Worm (Caenorhabditis elegans) whole organism, early embryonic: ENCODE data around the gene egl-20.

Source experiments
- B0310.2 ChIP-seq: sonication (generic microtip); optimal IDR thresholded peaks from 2 replicates; lab custom pipeline; 2016; ENCODE audit warnings: mild to moderate bottlenecking, missing genetic modification characterization, missing compliant biosample characterization
- F13C5.2 ChIP-seq: sonication (generic microtip); optimal IDR thresholded peaks from 2 replicates; lab custom pipeline; 2017; ENCODE audit warnings: mild to moderate bottlenecking, missing genetic modification characterization, inconsistent platforms, missing compliant biosample characterization
- aly-1 ChIP-seq: sonication (generic microtip); optimal IDR thresholded peaks from 2 replicates; lab custom pipeline; 2016; ENCODE audit warnings: missing genetic modification characterization, missing compliant biosample characterization
- ama-1 ChIP-seq: fragments of 150-350 bp; optimal IDR thresholded peaks from 2 replicates; lab custom pipeline; 2014
- ceh-13 ChIP-seq: fragments of 200-800 bp; sonication (Bioruptor generic); optimal IDR thresholded peaks from 2 replicates; lab custom pipeline; 2018; ENCODE audit warnings: mild to moderate bottlenecking, missing genetic modification characterization, missing compliant biosample characterization
- ceh-36 ChIP-seq: sonication (generic microtip); optimal IDR thresholded peaks from 2 replicates; lab custom pipeline; 2016; ENCODE audit warnings: missing genetic modification characterization, inconsistent platforms, missing compliant biosample characterization
- ets-7 ChIP-seq: sonication (generic microtip); optimal IDR thresholded peaks from 2 replicates; lab custom pipeline; 2016; ENCODE audit warnings: missing genotype, missing genetic modification characterization, missing compliant biosample characterization
- flt-1 ChIP-seq: fragments of 200-800 bp; sonication (Bioruptor generic); IDR thresholded peaks from 2 replicates; pipeline ENCODE4 v1.3.6; 2022; ENCODE audit warnings: missing genetic modification characterization, missing compliant biosample characterization
- hmbx-1 ChIP-seq: sonication (generic microtip); optimal IDR thresholded peaks from 2 replicates; lab custom pipeline; 2016; ENCODE audit warnings: mild to moderate bottlenecking, missing genetic modification characterization, missing compliant biosample characterization
- hmg-4 ChIP-seq: fragments of 200-800 bp; sonication (Bioruptor generic); optimal IDR thresholded peaks from 2 replicates; lab custom pipeline; 2018; ENCODE audit warnings: mild to moderate bottlenecking, missing genetic modification characterization, missing compliant biosample characterization
- hnd-1 ChIP-seq: sonication (generic microtip); optimal IDR thresholded peaks from 2 replicates; lab custom pipeline; 2016; ENCODE audit warnings: missing genetic modification characterization, missing compliant biosample characterization
- pes-1 ChIP-seq: fragments of 200-800 bp; sonication (Bioruptor generic); IDR thresholded peaks from 2 replicates; pipeline ENCODE4 v1.3.6; 2022; ENCODE audit warnings: missing genetic modification reagents, missing genetic modification characterization, missing compliant biosample characterization
- scrt-1 ChIP-seq: fragments of 200-800 bp; sonication (Bioruptor generic); IDR thresholded peaks from 2 replicates; pipeline ENCODE4 v1.3.6; 2022; ENCODE audit warnings: missing genetic modification characterization, missing compliant biosample characterization
- sea-1 ChIP-seq: fragments of 200-800 bp; sonication (Bioruptor generic); conservative IDR thresholded peaks from 2 replicates; pipeline ENCODE4 v1.3.6; 2022; ENCODE audit warnings: missing genetic modification characterization, missing compliant biosample characterization
- tbx-11 ChIP-seq: fragments of 200-800 bp; sonication (Bioruptor generic); IDR thresholded peaks from 2 replicates; pipeline ENCODE4 v1.3.6; 2022; ENCODE audit warnings: missing genetic modification characterization, missing compliant biosample characterization
- tbx-37 ChIP-seq: fragments of 200-800 bp; sonication (Bioruptor generic); conservative IDR thresholded peaks from 2 replicates; pipeline ENCODE4 v1.3.6; 2022; ENCODE audit warnings: missing genetic modification reagents, missing genetic modification characterization, missing compliant biosample characterization
- tra-4 ChIP-seq: sonication (generic microtip); optimal IDR thresholded peaks from 2 replicates; lab custom pipeline; 2017; ENCODE audit warnings: missing genetic modification characterization, missing compliant biosample characterization

Gene egl-20

DNA sequence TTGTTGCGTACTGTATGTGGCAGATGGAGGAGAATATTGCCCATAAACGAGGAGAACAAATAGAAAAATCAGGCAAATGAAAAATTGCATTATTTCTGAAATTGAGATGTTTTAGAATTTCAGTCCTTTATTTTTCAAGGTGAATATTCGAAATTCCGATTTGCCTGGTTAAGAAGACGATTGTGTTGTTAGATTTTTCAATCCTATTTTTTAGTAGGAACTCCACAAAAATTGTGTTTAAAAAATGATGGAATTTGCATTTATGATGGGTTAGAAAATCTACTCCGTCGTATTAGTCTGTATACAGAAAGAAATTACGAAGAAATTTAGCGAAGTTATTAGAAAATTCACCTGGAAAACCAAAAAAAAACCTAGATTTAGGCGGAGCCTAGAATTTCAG lies at the start of gene egl-20:
Gene egl-20, minus strand, starts transcription at position 101 of the 400 bp plus-strand sequence.
- TF ChIP-seq hmbx-1 = no peak
- no peak for TF ChIP-seq ama-1 (lab: Kevin White, UChicago)
- no peak for TF ChIP-seq tbx-37 (GFP tag; lab: Robert Waterston, UW)
- no peak for TF ChIP-seq ceh-13 (GFP tag; lab: Kevin White, UChicago)
- TF ChIP-seq flt-1 = no peak
- no peak for TF ChIP-seq F13C5.2 (tag; lab: Kevin White, UChicago)
- TF ChIP-seq tbx-11 = no peak
- TF ChIP-seq ceh-36 (tag; lab: Kevin White, UChicago) = no peak
- TF ChIP-seq hnd-1 = no peak
- no peak for TF ChIP-seq aly-1 (tag; lab: Kevin White, UChicago)

DNA sequence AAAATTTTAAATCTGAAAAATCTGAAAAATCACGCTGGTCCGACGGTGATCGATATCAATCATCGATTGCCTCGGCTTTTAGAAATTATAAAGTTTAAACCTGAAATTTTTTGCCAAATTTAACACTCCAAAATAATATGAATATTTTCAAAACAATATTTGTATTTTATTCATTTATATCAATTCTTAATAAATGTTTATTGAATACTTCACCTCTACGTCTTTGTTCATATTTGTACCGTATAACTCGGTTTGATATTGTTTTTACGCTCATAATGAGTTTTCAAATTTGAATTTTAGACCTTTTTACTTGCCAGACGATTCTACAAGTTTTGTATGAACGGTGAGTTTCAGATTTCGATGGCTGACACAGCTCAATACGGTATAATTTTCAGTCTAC lies 49.4 kb upstream of the egl-20 start, which contains the start of the genes K07F5.15 and K07F5.22:
Gene K07F5.15, plus strand, starts transcription at position 301 of the 400 bp plus-strand sequence.
Gene K07F5.22, plus strand, starts transcription at position 301 of the 400 bp plus-strand sequence.
- TF ChIP-seq tra-4 (tag; lab: Kevin White, UChicago) = no peak
- no peak for TF ChIP-seq B0310.2
- no peak for TF ChIP-seq scrt-1 (GFP tag; lab: Robert Waterston, UW)
- TF ChIP-seq F13C5.2 (tag; lab: Kevin White, UChicago) = no peak
- TF ChIP-seq hnd-1 = no peak
- TF ChIP-seq tbx-11 = no peak
- no peak for TF ChIP-seq ama-1 (lab: Kevin White, UChicago)
- TF ChIP-seq ceh-36 (tag; lab: Kevin White, UChicago) = no peak
- TF ChIP-seq sea-1 (GFP tag; lab: Robert Waterston, UW) = no peak
- TF ChIP-seq aly-1 (tag; lab: Kevin White, UChicago) = no peak
- no peak for TF ChIP-seq ets-7
- TF ChIP-seq flt-1 = no peak
- no peak for TF ChIP-seq hmbx-1
- no peak for TF ChIP-seq pes-1 (GFP tag; lab: Robert Waterston, UW)
- no peak for TF ChIP-seq ceh-13 (GFP tag; lab: Kevin White, UChicago)
- TF ChIP-seq tbx-37 (GFP tag; lab: Robert Waterston, UW) = no peak
- TF ChIP-seq hmg-4 (GFP tag; lab: Kevin White, UChicago) = no peak

- TF ChIP-seq hmbx-1 = no peak
- no peak for TF ChIP-seq flt-1
- TF ChIP-seq sea-1 (GFP tag; lab: Robert Waterston, UW) = no peak
- TF ChIP-seq hmg-4 (GFP tag; lab: Kevin White, UChicago) = no peak
- no peak for TF ChIP-seq tbx-11
- no peak for TF ChIP-seq tbx-37 (GFP tag; lab: Robert Waterston, UW)
- TF ChIP-seq tra-4 (tag; lab: Kevin White, UChicago) = no peak
- no peak for TF ChIP-seq ets-7
- TF ChIP-seq ama-1 (lab: Kevin White, UChicago) = no peak
- TF ChIP-seq aly-1 (tag; lab: Kevin White, UChicago) = no peak
Observed at ce11 chrIV:9863817-9864216, 48.5 kb upstream of the egl-20 start, which contains the start of gene K07F5.16. K07F5.16 (plus strand) TSS chrIV:9864117.

- TF ChIP-seq flt-1 = no peak
- TF ChIP-seq ama-1 (lab: Kevin White, UChicago) = no peak
- no peak for TF ChIP-seq hmg-4 (GFP tag; lab: Kevin White, UChicago)
- TF ChIP-seq ceh-36 (tag; lab: Kevin White, UChicago) = no peak
- no peak for TF ChIP-seq sea-1 (GFP tag; lab: Robert Waterston, UW)
- TF ChIP-seq F13C5.2 (tag; lab: Kevin White, UChicago) = no peak
- TF ChIP-seq tbx-11 = no peak
- TF ChIP-seq pes-1 (GFP tag; lab: Robert Waterston, UW) = no peak
- no peak for TF ChIP-seq ceh-13 (GFP tag; lab: Kevin White, UChicago)
- TF ChIP-seq ets-7 = no peak
- TF ChIP-seq scrt-1 (GFP tag; lab: Robert Waterston, UW) = no peak
Observed at ce11 chrIV:9861921-9862320, 46.6 kb upstream of the egl-20 start, which contains the start of gene K07F5.14. K07F5.14 (plus strand) TSS chrIV:9862221.

DNA sequence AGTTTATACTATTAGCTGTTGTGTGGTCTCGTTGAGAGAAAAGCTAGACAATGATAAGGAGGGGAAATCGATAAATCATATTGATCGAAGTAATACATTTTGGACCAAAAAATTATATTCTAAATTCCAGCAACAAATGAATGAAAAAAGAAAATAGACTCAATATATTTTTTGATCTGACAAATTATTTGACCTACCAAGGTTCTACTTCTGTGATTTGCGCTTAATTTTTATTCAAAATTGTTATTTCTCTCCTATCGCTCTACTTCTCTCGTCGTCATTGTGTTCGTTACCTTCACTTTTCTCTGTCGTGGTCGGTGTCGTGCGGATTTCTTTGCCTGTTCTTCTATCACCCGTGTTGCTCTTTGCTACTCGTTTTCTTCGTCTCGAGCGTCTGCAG lies 43.6 kb upstream of the egl-20 start:
- TF ChIP-seq F13C5.2 (tag; lab: Kevin White, UChicago) (no peak), hmg-4 (GFP tag; lab: Kevin White, UChicago) (no peak), scrt-1 (GFP tag; lab: Robert Waterston, UW) (no peak), ama-1 (lab: Kevin White, UChicago) (no peak), hmbx-1 (no peak), ets-7 (no peak), flt-1 (no peak), B0310.2 (no peak), tra-4 (tag; lab: Kevin White, UChicago) (no peak), tbx-11 (no peak), pes-1 (GFP tag; lab: Robert Waterston, UW) (no peak), ceh-36 (tag; lab: Kevin White, UChicago) (no peak), aly-1 (tag; lab: Kevin White, UChicago) (no peak), ceh-13 (GFP tag; lab: Kevin White, UChicago) (no peak)

DNA sequence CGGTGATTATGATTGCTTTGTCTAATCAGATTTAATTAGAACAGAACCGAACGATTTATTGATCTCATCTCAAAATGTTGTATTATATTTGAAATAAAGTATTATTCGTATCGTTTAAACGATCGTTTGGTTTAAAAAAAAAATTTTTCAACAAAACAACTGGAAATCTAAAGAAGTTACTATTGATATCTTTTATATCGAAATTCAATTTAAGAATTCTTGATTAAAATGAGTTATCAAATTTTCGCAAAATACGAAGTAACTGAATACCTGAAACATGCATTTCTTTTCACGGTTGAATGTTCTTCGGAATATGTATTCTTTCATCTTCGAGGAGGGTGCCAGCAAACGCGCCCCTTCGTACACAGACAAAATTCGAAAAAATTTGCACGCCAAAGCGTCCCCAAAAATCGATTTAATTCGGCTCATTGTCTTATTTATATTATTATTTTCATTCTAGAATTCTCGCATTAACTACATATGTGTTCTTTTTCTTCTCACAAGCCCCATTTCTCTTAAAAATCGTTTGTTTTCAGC lies 42.7 kb upstream of the egl-20 start, which contains the start of gene npp-1:
Gene npp-1, plus strand, starts transcription at position 537 of the 537 bp plus-strand sequence.
- TF ChIP-seq hnd-1 (no peak), ama-1 (lab: Kevin White, UChicago) (no peak), sea-1 (GFP tag; lab: Robert Waterston, UW) (no peak), ceh-13 (GFP tag; lab: Kevin White, UChicago) (no peak), tbx-37 (GFP tag; lab: Robert Waterston, UW) (no peak), pes-1 (GFP tag; lab: Robert Waterston, UW) (no peak)

- TF ChIP-seq F13C5.2 (tag; lab: Kevin White, UChicago) = no peak
- TF ChIP-seq ceh-36 (tag; lab: Kevin White, UChicago) = no peak
- no peak for TF ChIP-seq hmbx-1
- no peak for TF ChIP-seq hnd-1
- no peak for TF ChIP-seq tbx-11
- no peak for TF ChIP-seq aly-1 (tag; lab: Kevin White, UChicago)
- TF ChIP-seq ceh-13 (GFP tag; lab: Kevin White, UChicago) = no peak
- no peak for TF ChIP-seq B0310.2
- TF ChIP-seq tra-4 (tag; lab: Kevin White, UChicago) = no peak
- no peak for TF ChIP-seq scrt-1 (GFP tag; lab: Robert Waterston, UW)
- no peak for TF ChIP-seq tbx-37 (GFP tag; lab: Robert Waterston, UW)
- no peak for TF ChIP-seq hmg-4 (GFP tag; lab: Kevin White, UChicago)
- no peak for TF ChIP-seq ama-1 (lab: Kevin White, UChicago)
- TF ChIP-seq pes-1 (GFP tag; lab: Robert Waterston, UW) = no peak
Observed at ce11 chrIV:9855712-9856111, 40.4 kb upstream of the egl-20 start, which contains the start of gene K07F5.12. K07F5.12 (plus strand) TSS chrIV:9856012.
